Worm (Caenorhabditis elegans): Measurements from ENCODE around the gene snpc-3.1.
"Not testable (repeated sequence)": the region's sequence is repeated elsewhere in the genome, so short reads cannot be mapped to it uniquely, and the experiment has no call there.

snpc-3.1 gene

ce11 chrIV:5493692-5494091, 7.6 kb upstream of the snpc-3.1 start, which contains the start of gene B0273.1:
Gene B0273.1 (plus strand): TSS chrIV:5493992.
- no peak for TF ChIP-seq blmp-1 (tag; optimal IDR thresholded peaks at IDR 0.05)
- TF ChIP-seq snu-23 (GFP tag; optimal IDR thresholded peaks at IDR 0.05) = no peak
- no peak for TF ChIP-seq lin-13 (GFP tag; optimal IDR thresholded peaks at IDR 0.05)
- no peak for TF ChIP-seq aly-2 (tag; optimal IDR thresholded peaks at IDR 0.05)
- no peak for TF ChIP-seq zag-1 (tag; optimal IDR thresholded peaks at IDR 0.05)
- no peak for TF ChIP-seq unc-86 (tag; optimal IDR thresholded peaks at IDR 0.05)
- no peak for TF ChIP-seq lin-35 (GFP tag; optimal IDR thresholded peaks at IDR 0.05)
- no peak for TF ChIP-seq hlh-4 (tag; optimal IDR thresholded peaks at IDR 0.05)
- TF ChIP-seq nhr-28 (tag; optimal IDR thresholded peaks at IDR 0.05) = no peak
- no peak for TF ChIP-seq swsn-7 (tag; optimal IDR thresholded peaks at IDR 0.05)
- TF ChIP-seq unc-98 (GFP tag; IDR thresholded peaks at IDR 0.05) = no peak
- no peak for TF ChIP-seq ceh-63 (GFP tag; optimal IDR thresholded peaks at IDR 0.05)

ce11 chrIV:5493135-5493534, 7.1 kb upstream of the snpc-3.1 start:
- no peak for TF ChIP-seq tbx-2 (tag; optimal IDR thresholded peaks at IDR 0.05)
- TF ChIP-seq fkh-4 (tag; optimal IDR thresholded peaks at IDR 0.05; ENCODE audit: borderline replicate concordance) = no peak
- TF ChIP-seq nhr-71 (tag; optimal IDR thresholded peaks at IDR 0.05) = no peak
- no peak for TF ChIP-seq nhr-84 (tag; optimal IDR thresholded peaks at IDR 0.05)
- TF ChIP-seq pax-3 (tag; optimal IDR thresholded peaks at IDR 0.05) = no peak
- no peak for TF ChIP-seq xbp-1 (tag; optimal IDR thresholded peaks at IDR 0.05)
- no peak for TF ChIP-seq F16B12.6 (tag; optimal IDR thresholded peaks at IDR 0.05)
- no peak for TF ChIP-seq alr-1 (tag; optimal IDR thresholded peaks at IDR 0.05; ENCODE audit: borderline replicate concordance)
- TF ChIP-seq ceh-88 (GFP tag; IDR thresholded peaks at IDR 0.05) = no peak
- TF ChIP-seq grh-1 (GFP tag; IDR thresholded peaks at IDR 0.05) = no peak
- TF ChIP-seq isw-1 (GFP tag; IDR thresholded peaks at IDR 0.05) = no peak
- TF ChIP-seq lin-14 (GFP tag; optimal IDR thresholded peaks at IDR 0.05) = no peak

ce11 chrIV:5492196-5492595, 6.1 kb upstream of the snpc-3.1 start:
- TF ChIP-seq nhr-71 (tag; optimal IDR thresholded peaks at IDR 0.05) (no peak), nhr-28 (tag; optimal IDR thresholded peaks at IDR 0.05) (no peak), blmp-1 (tag; optimal IDR thresholded peaks at IDR 0.05) (no peak), mep-1 (tag; optimal IDR thresholded peaks at IDR 0.05) (no peak), sox-4 (tag; optimal IDR thresholded peaks at IDR 0.05) (no peak), zag-1 (tag; optimal IDR thresholded peaks at IDR 0.05) (no peak), swsn-7 (tag; optimal IDR thresholded peaks at IDR 0.05) (no peak), mdl-1 (tag; optimal IDR thresholded peaks at IDR 0.05) (no peak), egl-27 (tag; optimal IDR thresholded peaks at IDR 0.05) (no peak), aha-1 (tag; optimal IDR thresholded peaks at IDR 0.05) (no peak), fos-1 (tag; optimal IDR thresholded peaks at IDR 0.05) (no peak), fkh-4 (tag; optimal IDR thresholded peaks at IDR 0.05; ENCODE audit: borderline replicate concordance) (no peak), grh-1 (GFP tag; IDR thresholded peaks at IDR 0.05) (no peak), nhr-77 (tag; optimal IDR thresholded peaks at IDR 0.05) (no peak), tlp-1 (tag; optimal IDR thresholded peaks at IDR 0.05) (no peak)

ce11 chrIV:5491054-5491453, 5.0 kb upstream of the snpc-3.1 start, which contains the start of gene B0273.115:
Gene B0273.115 (minus strand): TSS chrIV:5491154.
- TF ChIP-seq rnt-1, C04F5.9, lin-15B (tag; optimal IDR thresholded peaks at IDR 0.05): not testable (repeated sequence)

- TF ChIP-seq lin-13 (GFP tag; optimal IDR thresholded peaks at IDR 0.05) (no peak), lin-39 (tag; optimal IDR thresholded peaks at IDR 0.05) (no peak), C04F5.9 (tag; optimal IDR thresholded peaks at IDR 0.05) (no peak), vab-15 (tag; optimal IDR thresholded peaks at IDR 0.05) (no peak), nhr-71 (tag; optimal IDR thresholded peaks at IDR 0.05) (no peak), mab-9 (GFP tag; IDR thresholded peaks at IDR 0.05) (no peak), lin-15B (tag; optimal IDR thresholded peaks at IDR 0.05) (no peak), nhr-19 (GFP tag; conservative IDR thresholded peaks at IDR 0.05) (no peak), Y116A8C.19 (tag; optimal IDR thresholded peaks at IDR 0.05; ENCODE audit: borderline replicate concordance) (no peak), ces-1 (GFP tag; optimal IDR thresholded peaks at IDR 0.05) (no peak), zip-4 (GFP tag; optimal IDR thresholded peaks at IDR 0.05) (no peak), efl-3 (GFP tag; optimal IDR thresholded peaks at IDR 0.05) (no peak), dpl-1 (GFP tag; optimal IDR thresholded peaks at IDR 0.05) (no peak)
Observed at ce11 chrIV:5482723-5483122, 3.3 kb downstream of the snpc-3.1 start, which contains the start of gene T11F8.5. Gene T11F8.5 (plus strand): TSS chrIV:5483023.
